Worm (Caenorhabditis elegans) whole organism, L2 larva: Measurements from ENCODE around the gene cyp-34A5.
A peak's percentile ranks its signal among the peaks of the same experiment; 100 is the strongest.

Experiments
- F13H6.1 ChIP-seq: sonication (generic microtip); optimal IDR thresholded peaks from 2 replicates; lab custom pipeline; 2016; ENCODE audit warnings: missing genetic modification characterization, missing compliant biosample characterization
- R02D3.7 ChIP-seq: fragments of 150-350 bp; optimal IDR thresholded peaks from 2 replicates; lab custom pipeline; 2014; ENCODE audit warnings: missing biosample characterization, missing genetic modification characterization
- Y55F3AM.14 ChIP-seq: fragments of 200-800 bp; sonication (Bioruptor generic); optimal IDR thresholded peaks from 2 replicates; lab custom pipeline; 2018; ENCODE audit warnings: mild to moderate bottlenecking, missing genetic modification characterization, missing compliant biosample characterization
- alr-1 ChIP-seq: fragments of 150-350 bp; optimal IDR thresholded peaks from 2 replicates; lab custom pipeline; 2014; ENCODE audit warnings: missing biosample characterization, missing genetic modification characterization
- ama-1 ChIP-seq: fragments of 150-350 bp; optimal IDR thresholded peaks from 2 replicates; lab custom pipeline; 2018; ENCODE audit warnings: inconsistent platforms
- blmp-1 ChIP-seq: sonication (generic microtip); optimal IDR thresholded peaks from 2 replicates; lab custom pipeline; 2017; ENCODE audit warnings: missing genetic modification characterization, mild to moderate bottlenecking, missing compliant biosample characterization, antibody characterized with exemption, moderate library complexity; ENCODE audit not compliant: insufficient read depth
- ceh-82 ChIP-seq: fragments of 150-350 bp; optimal IDR thresholded peaks from 2 replicates; lab custom pipeline; 2014; ENCODE audit warnings: missing biosample characterization, missing genetic modification characterization
- dmd-4 ChIP-seq: sonication (generic microtip); optimal IDR thresholded peaks from 2 replicates; lab custom pipeline; 2017; ENCODE audit warnings: missing biosample characterization, missing genetic modification characterization
- egl-27 ChIP-seq: sonication (generic microtip); optimal IDR thresholded peaks from 3 replicates; lab custom pipeline; 2017; ENCODE audit warnings: missing biosample characterization, missing genetic modification reagents, missing genetic modification characterization
- elt-1 ChIP-seq: fragments of 150-350 bp; optimal IDR thresholded peaks from 2 replicates; lab custom pipeline; 2014; ENCODE audit warnings: missing biosample characterization, missing genetic modification characterization
- fos-1 ChIP-seq: fragments of 150-350 bp; optimal IDR thresholded peaks from 2 replicates; lab custom pipeline; 2014; ENCODE audit warnings: missing biosample characterization, missing genetic modification characterization
- gmeb-1 ChIP-seq: fragments of 150-350 bp; optimal IDR thresholded peaks from 2 replicates; lab custom pipeline; 2014; ENCODE audit warnings: missing biosample characterization, missing genetic modification characterization
- lin-11 ChIP-seq: fragments of 150-350 bp; sonication (generic microtip); optimal IDR thresholded peaks from 2 replicates; lab custom pipeline; 2014; ENCODE audit warnings: missing biosample characterization, missing genetic modification characterization, inconsistent platforms, mixed read lengths
- lin-13 ChIP-seq: fragments of 150-350 bp; optimal IDR thresholded peaks from 2 replicates; lab custom pipeline; 2014; ENCODE audit warnings: missing biosample characterization, missing genetic modification reagents, missing genetic modification characterization
- lin-39 ChIP-seq: fragments of 150-350 bp; optimal IDR thresholded peaks from 2 replicates; lab custom pipeline; 2014; ENCODE audit warnings: missing biosample characterization, missing genetic modification reagents, missing genetic modification characterization
- mbf-1 ChIP-seq: sonication (generic microtip); optimal IDR thresholded peaks from 2 replicates; lab custom pipeline; 2017; ENCODE audit warnings: missing biosample characterization, missing genetic modification characterization
- nhr-10 ChIP-seq: sonication (generic microtip); optimal IDR thresholded peaks from 2 replicates; lab custom pipeline; 2017; ENCODE audit warnings: missing biosample characterization, missing genetic modification characterization
- nhr-12 ChIP-seq: fragments of 150-350 bp; optimal IDR thresholded peaks from 2 replicates; lab custom pipeline; 2014; ENCODE audit warnings: missing biosample characterization, missing genetic modification characterization
- nhr-129 ChIP-seq: fragments of 150-350 bp; optimal IDR thresholded peaks from 2 replicates; lab custom pipeline; 2014; ENCODE audit warnings: missing biosample characterization, missing genetic modification characterization
- nhr-21 ChIP-seq: fragments of 150-350 bp; optimal IDR thresholded peaks from 2 replicates; lab custom pipeline; 2014; ENCODE audit warnings: missing biosample characterization, missing genetic modification characterization
- nhr-6 ChIP-seq: fragments of 150-350 bp; optimal IDR thresholded peaks from 2 replicates; lab custom pipeline; 2014; ENCODE audit warnings: missing biosample characterization, missing genetic modification characterization
- nhr-77 ChIP-seq: fragments of 150-350 bp; optimal IDR thresholded peaks from 2 replicates; lab custom pipeline; 2014; ENCODE audit warnings: missing biosample characterization, missing genetic modification characterization
- peb-1 ChIP-seq: fragments of 150-350 bp; optimal IDR thresholded peaks from 2 replicates; lab custom pipeline; 2014; ENCODE audit warnings: missing biosample characterization, missing genetic modification characterization
- sem-4 ChIP-seq: fragments of 150-350 bp; optimal IDR thresholded peaks from 2 replicates; lab custom pipeline; 2014; ENCODE audit warnings: missing biosample characterization, missing genetic modification reagents, missing genetic modification characterization
- skn-1 ChIP-seq: sonication (generic microtip); optimal IDR thresholded peaks from 2 replicates; lab custom pipeline; 2017; ENCODE audit warnings: missing biosample characterization, missing genetic modification characterization
- sma-3 ChIP-seq: sonication (generic microtip); optimal IDR thresholded peaks from 2 replicates; lab custom pipeline; 2016; ENCODE audit warnings: missing genetic modification reagents, missing genetic modification characterization, missing compliant biosample characterization
- sma-9 ChIP-seq, 2 experiments: fragments of 150-350 bp in 1 of 2; sonication (generic microtip) in 1 of 2; optimal IDR thresholded peaks; 2 replicates each; lab custom pipeline; 2014 to 2016; ENCODE audit warnings: missing genetic modification characterization in 2 of 2, mild to moderate bottlenecking in 1 of 2, missing biosample characterization in 1 of 2, missing compliant biosample characterization in 1 of 2, missing genetic modification reagents in 1 of 2, moderate library complexity in 1 of 2
- snpc-4 ChIP-seq: fragments of 150-350 bp; optimal IDR thresholded peaks from 2 replicates; lab custom pipeline; 2014; ENCODE audit warnings: missing biosample characterization, missing genetic modification characterization
- unc-39 ChIP-seq: fragments of 150-350 bp; optimal IDR thresholded peaks from 2 replicates; lab custom pipeline; 2014; ENCODE audit warnings: missing biosample characterization, missing genetic modification characterization
- unc-55 ChIP-seq: fragments of 150-350 bp; sonication (generic microtip); optimal IDR thresholded peaks from 3 replicates; lab custom pipeline; 2014; ENCODE audit warnings: missing biosample characterization, missing genetic modification reagents, missing genetic modification characterization
- unc-62 ChIP-seq: fragments of 150-350 bp; optimal IDR thresholded peaks from 2 replicates; lab custom pipeline; 2014; ENCODE audit warnings: missing biosample characterization, missing genetic modification reagents, missing genetic modification characterization
- zag-1 ChIP-seq: fragments of 150-350 bp; optimal IDR thresholded peaks from 2 replicates; lab custom pipeline; 2014; ENCODE audit warnings: missing biosample characterization, missing genetic modification characterization
- ztf-11 ChIP-seq: sonication (generic microtip); optimal IDR thresholded peaks from 2 replicates; lab custom pipeline; 2017; ENCODE audit warnings: missing biosample characterization, missing genetic modification characterization
- ztf-4 ChIP-seq: fragments of 150-350 bp; optimal IDR thresholded peaks from 2 replicates; lab custom pipeline; 2014; ENCODE audit warnings: missing biosample characterization, missing genetic modification characterization

The cyp-34A5 gene

DNA sequence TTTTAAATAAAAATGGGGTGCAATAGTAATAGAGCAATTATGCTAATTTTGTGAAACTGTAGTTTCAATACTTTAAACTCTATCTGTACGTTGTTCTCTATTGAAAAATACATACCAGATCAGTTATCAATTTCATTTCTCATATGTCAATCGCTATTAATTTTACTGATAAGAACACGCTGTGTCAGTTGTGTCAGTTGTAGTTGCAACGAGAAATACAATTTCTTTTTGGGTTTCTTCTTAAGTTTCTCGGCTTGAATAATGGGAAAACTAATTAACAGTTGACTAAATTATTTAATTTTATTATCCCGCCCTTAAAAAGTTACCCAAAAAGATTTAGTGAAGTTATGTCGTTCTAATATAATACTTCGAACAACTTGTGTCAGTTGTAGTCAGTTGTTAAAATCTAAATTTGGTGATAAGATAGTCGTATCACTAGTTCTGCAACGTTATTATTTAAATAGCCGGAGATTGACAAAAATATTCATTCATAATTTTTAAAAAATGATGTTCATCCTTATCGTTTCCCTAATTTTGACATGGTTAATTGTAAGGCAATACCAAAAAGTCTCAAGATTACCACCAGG, 21.5 kb downstream of the cyp-34A5 start, which contains the start of gene cyp-35A5:
cyp-35A5 (plus strand) TSS at position 435 of the 587 bp plus-strand sequence.
- TF ChIP-seq mbf-1 (no peak), unc-55 (GFP tag; lab: Kevin White, UChicago) (no peak), fos-1 (tag; lab: Kevin White, UChicago) (peak; percentile 7)

ce11 chrV:3931326-3931725, 26.2 kb downstream of the cyp-34A5 start, which contains the start of gene srx-63:
srx-63 (plus strand) TSS chrV:3931626.
- TF ChIP-seq egl-27 (no peak), unc-55 (GFP tag; lab: Kevin White, UChicago) (no peak), unc-62 (no peak), F13H6.1 (tag; lab: Kevin White, UChicago) (no peak)

DNA sequence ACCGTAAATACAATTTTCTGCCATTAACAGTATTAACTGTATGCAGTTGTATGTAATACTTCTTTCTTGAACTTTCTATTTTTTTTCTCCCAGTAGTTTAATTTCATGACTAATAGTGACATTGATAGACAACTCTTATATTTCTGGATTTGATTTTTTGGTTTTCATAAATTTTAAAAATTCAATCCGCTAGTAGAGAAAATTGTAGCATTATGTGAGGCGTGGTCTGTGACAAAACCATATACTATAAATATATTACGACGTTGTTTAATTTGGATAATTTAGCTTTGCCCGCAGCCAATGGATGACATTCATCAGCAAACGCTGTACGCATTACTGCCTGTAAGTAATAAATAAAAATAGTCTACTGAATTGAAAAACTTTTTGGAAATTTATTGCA, 28.4 kb downstream of the cyp-34A5 start, which contains the start of gene srx-64:
srx-64 (plus strand) TSS at position 301 of the 400 bp plus-strand sequence.
- no peak for TF ChIP-seq F13H6.1 (tag; lab: Kevin White, UChicago)
- TF ChIP-seq ama-1 (lab: Kevin White, UChicago) = no peak
- no peak for TF ChIP-seq gmeb-1 (tag; lab: Kevin White, UChicago)
- TF ChIP-seq mbf-1 = no peak

DNA sequence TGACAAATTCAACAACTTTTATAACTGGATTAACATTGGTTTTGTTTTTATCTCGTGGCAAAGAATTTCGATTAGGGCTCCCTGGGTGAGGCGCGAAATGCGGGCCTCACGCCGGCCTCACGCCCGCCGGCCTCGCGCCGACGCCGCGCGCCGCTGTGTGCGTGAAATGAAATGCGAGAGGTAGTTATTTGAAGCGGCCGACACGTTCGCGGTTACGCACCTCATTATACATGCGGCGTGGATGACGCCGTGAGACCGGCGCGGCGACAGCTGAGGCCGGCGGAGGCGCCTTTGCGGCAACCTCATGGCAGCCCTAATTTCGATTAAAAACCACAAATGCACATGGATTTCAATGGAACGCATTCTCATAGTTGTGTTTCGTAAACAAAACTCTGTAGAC, 30.0 kb downstream of the cyp-34A5 start:
- no peak for TF ChIP-seq zag-1 (tag; lab: Kevin White, UChicago)
- no peak for TF ChIP-seq F13H6.1 (tag; lab: Kevin White, UChicago)
- no peak for TF ChIP-seq Y55F3AM.14 (GFP tag; lab: Kevin White, UChicago)
- no peak for TF ChIP-seq nhr-6 (tag; lab: Kevin White, UChicago)
- no peak for TF ChIP-seq mbf-1
- TF ChIP-seq dmd-4 = no peak
- no peak for TF ChIP-seq sem-4
- no peak for TF ChIP-seq ceh-82 (tag; lab: Kevin White, UChicago)
- TF ChIP-seq R02D3.7 (tag; lab: Kevin White, UChicago) = no peak
- no peak for TF ChIP-seq sma-9 (GFP tag; optimal IDR thresholded peaks at IDR 0.05; lab: Kevin White, UChicago)
- TF ChIP-seq sma-9 (tag; optimal IDR thresholded peaks at IDR 0.05; lab: Kevin White, UChicago) = no peak
- no peak for TF ChIP-seq nhr-21 (tag; lab: Kevin White, UChicago)
- no peak for TF ChIP-seq nhr-77 (tag; lab: Kevin White, UChicago)
- no peak for TF ChIP-seq lin-13 (GFP tag; lab: Kevin White, UChicago)
- TF ChIP-seq nhr-129 (tag; lab: Kevin White, UChicago) = no peak

DNA sequence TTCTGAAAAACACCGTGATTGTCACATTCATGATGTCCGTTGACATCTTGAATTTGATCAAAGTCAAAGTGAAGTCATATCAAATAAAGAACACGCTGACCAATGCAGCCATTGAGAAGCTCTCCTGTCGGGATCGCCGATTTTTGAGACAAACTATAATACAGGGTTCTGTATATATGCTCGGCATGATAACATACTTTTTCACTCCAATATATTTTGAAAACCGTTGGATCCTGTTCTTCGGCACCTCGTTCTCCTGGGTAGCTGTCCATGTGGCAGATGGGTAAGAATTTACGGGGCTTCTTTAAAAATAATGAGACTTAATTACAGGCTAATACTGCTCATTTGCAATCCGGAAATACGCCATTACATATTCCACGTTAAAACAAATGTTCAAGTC, 35.0 kb downstream of the cyp-34A5 start:
- no peak for TF ChIP-seq nhr-129 (tag; lab: Kevin White, UChicago)
- no peak for TF ChIP-seq peb-1
- TF ChIP-seq elt-1 = no peak
- TF ChIP-seq ztf-11 = no peak
- TF ChIP-seq lin-39 (tag; lab: Kevin White, UChicago) = no peak
- no peak for TF ChIP-seq unc-39 (tag; lab: Kevin White, UChicago)
- TF ChIP-seq skn-1 = no peak
- no peak for TF ChIP-seq unc-55 (GFP tag; lab: Kevin White, UChicago)
- no peak for TF ChIP-seq nhr-12 (tag; lab: Kevin White, UChicago)
- no peak for TF ChIP-seq ztf-4 (tag; lab: Kevin White, UChicago)
- TF ChIP-seq sma-3 = no peak
- TF ChIP-seq gmeb-1 (tag; lab: Kevin White, UChicago) = no peak
- TF ChIP-seq unc-62 = no peak
- no peak for TF ChIP-seq alr-1 (tag; lab: Kevin White, UChicago)
- no peak for TF ChIP-seq snpc-4 (tag; lab: Kevin White, UChicago)
- TF ChIP-seq blmp-1 (tag; lab: Kevin White, UChicago) = no peak
- TF ChIP-seq ama-1 (lab: Kevin White, UChicago) = no peak
- TF ChIP-seq lin-11 (tag; lab: Kevin White, UChicago) = no peak
- TF ChIP-seq nhr-10 = no peak
- TF ChIP-seq, all 48 proteins: peak for 0
